Worm (Caenorhabditis elegans) whole organism, young adult: Measurements from ENCODE around the gene ifg-1.

Experiments
- Y95B8A.8 ChIP-seq: fragments of 200-800 bp; sonication (Bioruptor generic); IDR thresholded peaks from 2 replicates; pipeline ENCODE4 v1.3.6; 2022; ENCODE audit warnings: missing genetic modification reagents, missing genetic modification characterization, missing compliant biosample characterization
- dpl-1 ChIP-seq: fragments of 150-350 bp; optimal IDR thresholded peaks from 2 replicates; lab custom pipeline; 2014; ENCODE audit warnings: missing biosample characterization, missing genetic modification reagents, missing genetic modification characterization
- egl-18 ChIP-seq: fragments of 200-800 bp; sonication (Bioruptor generic); IDR thresholded peaks from 2 replicates; pipeline ENCODE4 v1.3.6; 2022; ENCODE audit warnings: missing genetic modification reagents, missing genetic modification characterization, missing compliant biosample characterization
- pha-4 ChIP-seq: fragments of 150-350 bp; sonication (generic microtip); optimal IDR thresholded peaks from 2 replicates; lab custom pipeline; 2014; ENCODE audit warnings: missing biosample characterization, missing genetic modification reagents, missing genetic modification characterization
- somi-1 ChIP-seq: fragments of 200-800 bp; sonication (Bioruptor generic); optimal IDR thresholded peaks from 2 replicates; lab custom pipeline; 2018; ENCODE audit warnings: mild to moderate bottlenecking, missing genetic modification characterization, missing compliant biosample characterization

ce11 chrII:8212680-8213079 lies 4.3 kb upstream of the ifg-1 start, which contains the start of gene twk-3:
- TF ChIP-seq Y95B8A.8 (GFP tag; lab: Robert Waterston, UW) = no peak
- TF ChIP-seq egl-18 (GFP tag; lab: Robert Waterston, UW) = no peak
- no peak for TF ChIP-seq dpl-1 (GFP tag; lab: Kevin White, UChicago)
- no peak for TF ChIP-seq pha-4 (tag; lab: Kevin White, UChicago)
- TF ChIP-seq somi-1 = no peak
